Worm (Caenorhabditis elegans) whole organism, L4 larva: Measurements from ENCODE around the gene obr-1.

ENCODE experiments used
- D1046.2 ChIP-seq: fragments of 200-800 bp; sonication (Bioruptor generic); IDR thresholded peaks from 2 replicates; pipeline ENCODE4 v1.3.6; 2022; ENCODE audit warnings: missing genetic modification characterization, missing compliant biosample characterization
- F37D6.2 ChIP-seq: sonication (generic microtip); optimal IDR thresholded peaks from 2 replicates; lab custom pipeline; 2016; ENCODE audit warnings: mild to moderate bottlenecking, missing genetic modification characterization, missing compliant biosample characterization
- F44E2.7 ChIP-seq: fragments of 200-800 bp; sonication (Bioruptor generic); IDR thresholded peaks from 2 replicates; pipeline ENCODE4 v2.1.2; 2022; ENCODE audit warnings: missing genetic modification characterization, missing compliant biosample characterization
- T26A8.4 ChIP-seq: fragments of 200-800 bp; sonication (Bioruptor generic); IDR thresholded peaks from 2 replicates; pipeline ENCODE4 v1.3.6; 2022; ENCODE audit warnings: missing genetic modification characterization, missing compliant biosample characterization
- Y48G9A.11 ChIP-seq: fragments of 200-800 bp; sonication (Bioruptor generic); IDR thresholded peaks from 2 replicates; pipeline ENCODE4 v1.3.6; 2022; ENCODE audit warnings: missing genetic modification reagents, missing genetic modification characterization, missing compliant biosample characterization
- Y75B8A.6 ChIP-seq: fragments of 200-800 bp; sonication (Bioruptor generic); IDR thresholded peaks from 2 replicates; pipeline ENCODE4 v1.3.6; 2022; ENCODE audit warnings: missing genetic modification reagents, missing genetic modification characterization, missing compliant biosample characterization
- ZK337.2 ChIP-seq: fragments of 200-800 bp; sonication (Bioruptor generic); IDR thresholded peaks from 2 replicates; pipeline ENCODE4 v1.3.6; 2022; ENCODE audit warnings: missing genetic modification reagents, missing genetic modification characterization, missing compliant biosample characterization
- aha-1 ChIP-seq: fragments of 150-350 bp; peaks from one replicate; lab custom pipeline; 2014; ENCODE audit warnings: missing biosample characterization, missing genetic modification characterization
- aly-2 ChIP-seq: sonication (generic microtip); optimal IDR thresholded peaks from 2 replicates; lab custom pipeline; 2018; ENCODE audit warnings: missing biosample characterization, missing genetic modification characterization
- arid-1 ChIP-seq: fragments of 200-800 bp; sonication (Bioruptor generic); conservative IDR thresholded peaks from 2 replicates; pipeline ENCODE4 v1.3.6; 2022; ENCODE audit warnings: missing genetic modification reagents, missing genetic modification characterization, missing compliant biosample characterization
- ceh-28 ChIP-seq: fragments of 150-350 bp; optimal IDR thresholded peaks from 2 replicates; lab custom pipeline; 2014; ENCODE audit warnings: missing biosample characterization, missing genetic modification reagents, missing genetic modification characterization
- ceh-62 ChIP-seq: sonication (generic microtip); optimal IDR thresholded peaks from 2 replicates; lab custom pipeline; 2017; ENCODE audit warnings: missing biosample characterization, missing genetic modification characterization
- ceh-82 ChIP-seq: sonication (generic microtip); optimal IDR thresholded peaks from 2 replicates; lab custom pipeline; 2017; ENCODE audit warnings: missing biosample characterization, missing genetic modification characterization
- ces-1 ChIP-seq: fragments of 150-350 bp; sonication (generic microtip); optimal IDR thresholded peaks from 4 replicates; lab custom pipeline; 2014; ENCODE audit warnings: missing biosample characterization, missing genetic modification reagents, missing genetic modification characterization
- cey-2 ChIP-seq: sonication (generic microtip); optimal IDR thresholded peaks from 3 replicates; lab custom pipeline; 2017; ENCODE audit warnings: missing genetic modification characterization, mild to moderate bottlenecking, missing compliant biosample characterization, antibody characterized with exemption, borderline replicate concordance; ENCODE audit not compliant: insufficient read depth
- ctbp-1 ChIP-seq: fragments of 200-800 bp; sonication (Bioruptor generic); IDR thresholded peaks from 2 replicates; pipeline ENCODE4 v1.3.6; 2022; ENCODE audit warnings: missing genetic modification reagents, missing genetic modification characterization, missing compliant biosample characterization
- daf-19 ChIP-seq: fragments of 200-800 bp; sonication (Bioruptor generic); conservative IDR thresholded peaks from 2 replicates; pipeline ENCODE4 v1.3.6; 2022; ENCODE audit warnings: missing genetic modification characterization, missing compliant biosample characterization
- dmd-8 ChIP-seq: fragments of 200-800 bp; sonication (Bioruptor generic); IDR thresholded peaks from 2 replicates; pipeline ENCODE4 v1.3.6; 2022; ENCODE audit warnings: missing genetic modification characterization, missing compliant biosample characterization
- egl-43 ChIP-seq: fragments of 200-800 bp; sonication (Bioruptor generic); IDR thresholded peaks from 2 replicates; pipeline ENCODE4 v1.3.6; 2022; ENCODE audit warnings: missing genetic modification reagents, missing genetic modification characterization, missing compliant biosample characterization
- hlh-11 ChIP-seq: fragments of 200-800 bp; sonication (Bioruptor generic); optimal IDR thresholded peaks from 2 replicates; lab custom pipeline; 2018; ENCODE audit warnings: mild to moderate bottlenecking, missing genetic modification characterization, missing compliant biosample characterization
- lin-13 ChIP-seq: fragments of 150-350 bp; optimal IDR thresholded peaks from 2 replicates; lab custom pipeline; 2014; ENCODE audit warnings: missing biosample characterization, missing genetic modification reagents, missing genetic modification characterization
- mdt-29 ChIP-seq: fragments of 200-800 bp; sonication (Bioruptor generic); IDR thresholded peaks from 2 replicates; pipeline ENCODE4 v1.3.6; 2022; ENCODE audit warnings: missing genetic modification reagents, missing genetic modification characterization, missing compliant biosample characterization
- mep-1 ChIP-seq: fragments of 150-350 bp; sonication (generic microtip); optimal IDR thresholded peaks from 3 replicates; lab custom pipeline; 2014; ENCODE audit warnings: missing biosample characterization, missing genetic modification characterization
- mxl-3 ChIP-seq: fragments of 200-800 bp; sonication (Bioruptor generic); optimal IDR thresholded peaks from 2 replicates; lab custom pipeline; 2018; ENCODE audit warnings: mild to moderate bottlenecking, missing genetic modification characterization, missing compliant biosample characterization
- nhr-102 ChIP-seq: sonication (generic microtip); optimal IDR thresholded peaks from 2 replicates; lab custom pipeline; 2016; ENCODE audit warnings: mild to moderate bottlenecking, missing genetic modification characterization, moderate library complexity, missing compliant biosample characterization
- nhr-11 ChIP-seq: fragments of 150-350 bp; optimal IDR thresholded peaks from 2 replicates; lab custom pipeline; 2014; ENCODE audit warnings: missing biosample characterization, missing genetic modification characterization
- nhr-111 ChIP-seq: fragments of 200-800 bp; sonication (Bioruptor generic); optimal IDR thresholded peaks from 2 replicates; lab custom pipeline; 2018; ENCODE audit warnings: mild to moderate bottlenecking, missing genetic modification characterization, missing compliant biosample characterization
- nhr-237 ChIP-seq: sonication (generic microtip); optimal IDR thresholded peaks from 2 replicates; lab custom pipeline; 2017; ENCODE audit warnings: missing biosample characterization, missing genetic modification characterization
- nhr-25 ChIP-seq: sonication (generic microtip); optimal IDR thresholded peaks from 2 replicates; lab custom pipeline; 2017; ENCODE audit warnings: missing genetic modification characterization, mild to moderate bottlenecking, missing compliant biosample characterization, antibody characterized with exemption, moderate library complexity, borderline replicate concordance; ENCODE audit not compliant: insufficient read depth
- nhr-28 ChIP-seq: fragments of 150-350 bp; optimal IDR thresholded peaks from 2 replicates; lab custom pipeline; 2014; ENCODE audit warnings: missing biosample characterization, missing genetic modification characterization
- nhr-41 ChIP-seq: fragments of 200-800 bp; sonication (Bioruptor generic); IDR thresholded peaks from 2 replicates; pipeline ENCODE4 v1.3.6; 2022; ENCODE audit warnings: missing genetic modification reagents, missing genetic modification characterization, missing compliant biosample characterization
- nhr-48 ChIP-seq: sonication (generic microtip); optimal IDR thresholded peaks from 2 replicates; lab custom pipeline; 2016; ENCODE audit warnings: mild to moderate bottlenecking, missing genetic modification characterization, missing compliant biosample characterization
- pha-4 ChIP-seq, 2 experiments: fragments of 150-350 bp in 1 of 2; fragments of 200-800 bp in 1 of 2; sonication (Bioruptor generic) in 1 of 2; IDR thresholded peaks in 1 of 2; optimal IDR thresholded peaks in 1 of 2; 2 replicates each; pipeline versions ENCODE4 v1.3.6 to Lab custom; 2014 to 2022; ENCODE audit warnings: missing genetic modification characterization in 2 of 2, missing genetic modification reagents in 2 of 2, missing biosample characterization in 1 of 2, missing compliant biosample characterization in 1 of 2
- pqm-1 ChIP-seq: sonication (generic microtip); optimal IDR thresholded peaks from 2 replicates; lab custom pipeline; 2017; ENCODE audit warnings: missing biosample characterization, missing genetic modification characterization
- rbr-2 ChIP-seq: sonication (generic microtip); optimal IDR thresholded peaks from 2 replicates; lab custom pipeline; 2016; ENCODE audit warnings: missing genotype, missing genetic modification characterization, missing compliant biosample characterization
- snpc-4 ChIP-seq: fragments of 150-350 bp; optimal IDR thresholded peaks from 2 replicates; lab custom pipeline; 2014; ENCODE audit warnings: missing biosample characterization, missing genetic modification characterization
- spr-1 ChIP-seq: sonication (generic microtip); optimal IDR thresholded peaks from 2 replicates; lab custom pipeline; 2016; ENCODE audit warnings: mild to moderate bottlenecking, missing genetic modification characterization, missing compliant biosample characterization
- unc-39 ChIP-seq: sonication (generic microtip); optimal IDR thresholded peaks from 2 replicates; lab custom pipeline; 2017; ENCODE audit warnings: missing biosample characterization, missing genetic modification characterization
- unc-62 ChIP-seq, 3 experiments: fragments of 150-350 bp in 1 of 3; sonication (generic microtip); optimal IDR thresholded peaks in 2 of 3; peaks in 1 of 3; 1 replicate in 1 of 3; 2 replicates in 2 of 3; lab custom pipeline; 2014 to 2017; ENCODE audit warnings: missing biosample characterization in 3 of 3, missing genetic modification characterization in 3 of 3, missing genetic modification reagents in 3 of 3, missing genotype in 1 of 3
- vab-7 ChIP-seq: fragments of 200-800 bp; sonication (Bioruptor generic); IDR thresholded peaks from 2 replicates; pipeline ENCODE4 v1.3.6; 2022; ENCODE audit warnings: missing genetic modification reagents, missing genetic modification characterization, missing compliant biosample characterization
- zag-1 ChIP-seq: fragments of 150-350 bp; optimal IDR thresholded peaks from 2 replicates; lab custom pipeline; 2014; ENCODE audit warnings: missing biosample characterization, missing genetic modification characterization
- zfp-3 ChIP-seq: fragments of 200-800 bp; sonication (Bioruptor generic); conservative IDR thresholded peaks from 2 replicates; pipeline ENCODE4 v1.3.6; 2022; ENCODE audit warnings: missing genetic modification reagents, missing genetic modification characterization, missing compliant biosample characterization
- zip-11 ChIP-seq: fragments of 200-800 bp; sonication (Bioruptor generic); IDR thresholded peaks from 2 replicates; pipeline ENCODE4 v1.3.6; 2022; ENCODE audit warnings: missing genetic modification characterization, missing compliant biosample characterization
- zip-2 ChIP-seq: fragments of 150-350 bp; optimal IDR thresholded peaks from 2 replicates; lab custom pipeline; 2014; ENCODE audit warnings: missing biosample characterization, missing genetic modification characterization
- ztf-11 ChIP-seq: fragments of 150-350 bp; optimal IDR thresholded peaks from 2 replicates; lab custom pipeline; 2014; ENCODE audit warnings: missing biosample characterization, missing genetic modification characterization
- ztf-7 ChIP-seq: fragments of 150-350 bp; optimal IDR thresholded peaks from 2 replicates; lab custom pipeline; 2014; ENCODE audit warnings: missing biosample characterization, missing genetic modification characterization

obr-1 gene

DNA sequence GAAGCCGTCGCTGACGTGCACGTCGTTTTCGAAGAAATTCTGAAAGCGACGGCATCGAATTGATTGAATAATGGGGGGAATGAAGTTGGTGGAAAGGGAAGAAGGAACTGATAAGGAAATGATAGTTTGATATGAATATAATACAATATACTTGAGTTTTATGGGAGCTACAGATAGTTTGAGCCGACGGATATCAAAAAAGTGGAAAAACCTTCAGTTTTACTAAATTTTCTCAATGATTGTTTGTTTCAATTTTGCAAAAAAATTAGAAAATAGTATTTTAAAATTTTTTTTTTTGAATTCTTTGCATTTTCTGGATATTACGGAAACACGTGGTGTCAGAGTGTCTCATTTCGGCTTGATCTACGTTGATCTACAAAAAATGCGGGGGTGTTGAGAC is at the start of gene obr-1:
Gene obr-1, minus strand, starts transcription at position 101 of the 400 bp plus-strand sequence.
- TF ChIP-seq zfp-3 (GFP tag; lab: Robert Waterston, UW) (no peak), unc-39 (tag; lab: Kevin White, UChicago) (no peak), ces-1 (no peak), nhr-28 (tag; lab: Kevin White, UChicago) (peak; percentile 18), Y48G9A.11 (GFP tag; lab: Robert Waterston, UW) (no peak), T26A8.4 (GFP tag; lab: Robert Waterston, UW) (no peak)
- TF ChIP-seq, all 104 proteins: peak for 1

DNA sequence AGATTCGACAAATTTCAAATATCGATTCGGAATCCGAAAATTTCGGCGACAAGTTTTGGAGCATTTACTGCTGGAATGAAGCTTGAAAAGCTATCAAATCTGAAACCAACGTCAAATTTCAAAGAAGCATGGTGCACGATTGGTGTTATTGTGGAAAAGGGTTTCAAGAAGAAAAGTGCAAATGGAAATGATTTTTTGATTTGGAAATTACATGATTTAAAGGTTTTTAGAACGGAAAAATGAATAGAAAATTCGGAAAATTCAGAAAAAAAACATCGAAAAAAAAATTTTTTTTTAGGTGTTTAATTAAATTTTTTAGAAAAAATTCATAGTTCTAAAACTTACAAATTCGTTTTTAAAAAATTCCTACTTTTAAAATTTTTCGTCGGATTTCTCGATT is 47.4 kb upstream of the obr-1 start, which contains the start of gene teg-1:
Gene teg-1, minus strand, starts transcription at position 101 of the 400 bp plus-strand sequence.
- TF ChIP-seq pqm-1 (tag; lab: Kevin White, UChicago) (no peak), ztf-7 (tag; lab: Kevin White, UChicago) (no peak), Y75B8A.6 (no peak), nhr-102 (tag; lab: Kevin White, UChicago) (no peak), aly-2 (no peak), daf-19 (no peak), nhr-41 (GFP tag; lab: Robert Waterston, UW) (no peak), lin-13 (GFP tag; lab: Kevin White, UChicago) (no peak), unc-62 (GFP tag; optimal IDR thresholded peaks at IDR 0.05 in 1 of 2; lab: Kevin White, UChicago) (no peak), unc-62 (tag; optimal IDR thresholded peaks at IDR 0.05; lab: Kevin White, UChicago) (no peak), zip-11 (GFP tag; lab: Robert Waterston, UW) (no peak), zag-1 (tag; lab: Kevin White, UChicago) (no peak), mxl-3 (GFP tag; lab: Kevin White, UChicago) (no peak), ceh-62 (tag; lab: Kevin White, UChicago) (no peak), nhr-28 (tag; lab: Kevin White, UChicago) (no peak), nhr-237 (tag; lab: Kevin White, UChicago) (no peak), nhr-111 (GFP tag; lab: Kevin White, UChicago) (no peak)

DNA sequence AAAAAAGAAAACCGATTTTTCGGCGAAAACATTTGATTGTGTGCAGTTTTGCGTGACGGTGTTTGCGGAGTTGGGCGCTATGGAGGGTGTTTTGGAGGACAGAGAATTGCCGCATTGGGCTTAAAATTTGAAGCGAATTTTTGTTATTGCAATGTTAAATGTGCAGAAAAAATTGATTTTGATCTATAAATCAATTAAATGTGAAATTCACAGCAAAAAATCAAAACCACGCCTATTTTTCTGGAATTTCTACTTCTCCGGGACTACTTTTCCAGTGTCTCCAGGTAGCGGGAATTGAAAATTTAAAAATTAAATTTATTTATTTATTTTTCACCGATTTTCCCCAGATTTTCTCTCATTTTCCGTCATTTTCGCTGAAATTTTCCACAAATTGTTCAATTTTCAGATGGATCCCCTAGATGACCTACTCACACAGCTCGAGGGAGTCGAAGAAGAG is 46.5 kb upstream of the obr-1 start, which contains the start of gene mcm-10:
Gene mcm-10, plus strand, starts transcription at position 407 of the 457 bp plus-strand sequence.
- TF ChIP-seq zip-11 (GFP tag; lab: Robert Waterston, UW) (no peak), spr-1 (tag; lab: Kevin White, UChicago) (peak; percentile 13), mdt-29 (GFP tag; lab: Robert Waterston, UW) (no peak), D1046.2 (GFP tag; lab: Robert Waterston, UW) (no peak), nhr-102 (tag; lab: Kevin White, UChicago) (peak; percentile 2), Y75B8A.6 (no peak), T26A8.4 (GFP tag; lab: Robert Waterston, UW) (no peak), egl-43 (0 out of 2 replicates have a peak, but pooled peaks have one; percentile 49), nhr-48 (tag; lab: Kevin White, UChicago) (no peak), ceh-28 (tag; lab: Kevin White, UChicago) (no peak), hlh-11 (tag; lab: Kevin White, UChicago) (no peak), rbr-2 (tag; lab: Kevin White, UChicago) (peak; percentile 73), F37D6.2 (tag; lab: Kevin White, UChicago) (peak; percentile 34), aha-1 (tag; lab: Kevin White, UChicago) (peak; percentile 81), ztf-7 (tag; lab: Kevin White, UChicago) (no peak), pha-4 (GFP tag; IDR thresholded peaks at IDR 0.05; lab: Robert Waterston, UW) (no peak), pha-4 (tag; optimal IDR thresholded peaks at IDR 0.05; lab: Kevin White, UChicago) (no peak), arid-1 (no peak), ztf-11 (no peak), ZK337.2 (GFP tag; lab: Robert Waterston, UW) (0 out of 2 replicates have a peak, but pooled peaks have one; percentile 50), ceh-82 (tag; lab: Kevin White, UChicago) (no peak), dmd-8 (GFP tag; lab: Robert Waterston, UW) (no peak), zag-1 (tag; lab: Kevin White, UChicago) (no peak), mep-1 (tag; lab: Kevin White, UChicago) (peak; percentile 34), cey-2 (tag; lab: Kevin White, UChicago) (no peak), ctbp-1 (GFP tag; lab: Robert Waterston, UW) (peak; percentile 72), nhr-237 (tag; lab: Kevin White, UChicago) (no peak), nhr-25 (tag; lab: Kevin White, UChicago) (no peak), unc-39 (tag; lab: Kevin White, UChicago) (no peak), snpc-4 (tag; lab: Kevin White, UChicago) (no peak), vab-7 (GFP tag; lab: Robert Waterston, UW) (peak; percentile 68), nhr-11 (tag; lab: Kevin White, UChicago) (peak; percentile 29), F44E2.7 (GFP tag; lab: Robert Waterston, UW) (no peak), nhr-41 (GFP tag; lab: Robert Waterston, UW) (no peak), zip-2 (tag; lab: Kevin White, UChicago) (no peak)
